Worm (Caenorhabditis elegans) whole organism, L1 larva: Measurements from ENCODE around the gene nas-23.

ENCODE experiments used
- C34B4.2 ChIP-seq: sonication (generic microtip); optimal IDR thresholded peaks from 2 replicates; lab custom pipeline; 2017; ENCODE audit warnings: mild to moderate bottlenecking, missing genetic modification characterization, missing compliant biosample characterization
- Y116A8C.19 ChIP-seq: sonication (generic microtip); optimal IDR thresholded peaks from 2 replicates; lab custom pipeline; 2016; ENCODE audit warnings: missing compliant biosample characterization, missing genetic modification characterization, borderline replicate concordance
- aha-1 ChIP-seq: fragments of 150-350 bp; optimal IDR thresholded peaks from 2 replicates; lab custom pipeline; 2014; ENCODE audit warnings: missing biosample characterization, missing genetic modification characterization
- alr-1 ChIP-seq: fragments of 200-800 bp; sonication (Bioruptor generic); optimal IDR thresholded peaks from 2 replicates; lab custom pipeline; 2018; ENCODE audit warnings: borderline replicate concordance, mild to moderate bottlenecking, missing genetic modification characterization, missing compliant biosample characterization
- aly-2 ChIP-seq: fragments of 150-350 bp; optimal IDR thresholded peaks from 2 replicates; lab custom pipeline; 2014; ENCODE audit warnings: missing biosample characterization, missing genetic modification characterization
- ama-1 ChIP-seq: fragments of 150-350 bp; optimal IDR thresholded peaks from 2 replicates; lab custom pipeline; 2014
- blmp-1 ChIP-seq: fragments of 150-350 bp; optimal IDR thresholded peaks from 2 replicates; lab custom pipeline; 2014; ENCODE audit warnings: missing biosample characterization, missing genetic modification characterization
- ceh-82 ChIP-seq, 3 experiments: fragments of 150-350 bp in 1 of 3; sonication (generic microtip) in 2 of 3; optimal IDR thresholded peaks; 2 replicates each; lab custom pipeline; 2014 to 2017; ENCODE audit warnings: missing biosample characterization in 3 of 3, missing genetic modification characterization in 3 of 3
- ceh-88 ChIP-seq: fragments of 200-800 bp; sonication (Bioruptor generic); IDR thresholded peaks from 2 replicates; pipeline ENCODE4 v1.3.6; 2022; ENCODE audit warnings: missing genetic modification characterization, missing compliant biosample characterization
- dsc-1 ChIP-seq: sonication (generic microtip); optimal IDR thresholded peaks from 2 replicates; lab custom pipeline; 2016; ENCODE audit warnings: mild to moderate bottlenecking, missing genetic modification characterization, missing compliant biosample characterization
- egl-13 ChIP-seq: sonication (generic microtip); optimal IDR thresholded peaks from 2 replicates; lab custom pipeline; 2016; ENCODE audit warnings: missing genotype, missing genetic modification reagents, missing genetic modification characterization, missing compliant biosample characterization
- elt-2 ChIP-seq: sonication (generic microtip); optimal IDR thresholded peaks from 2 replicates; lab custom pipeline; 2016; ENCODE audit warnings: missing genetic modification characterization, mild to moderate bottlenecking, inconsistent platforms, missing compliant biosample characterization, missing genetic modification reagents
- elt-3 ChIP-seq, 6 experiments: fragments of 150-350 bp in 1 of 6; sonication (generic microtip); optimal IDR thresholded peaks; 2 replicates each; lab custom pipeline; 2017 to 2018; ENCODE audit warnings: missing biosample characterization in 6 of 6, missing genetic modification characterization in 6 of 6, inconsistent platforms in 1 of 6
- ets-5 ChIP-seq: fragments of 200-800 bp; sonication (Bioruptor generic); IDR thresholded peaks from 2 replicates; pipeline ENCODE4 v1.3.6; 2022; ENCODE audit warnings: missing genetic modification characterization, missing compliant biosample characterization
- fkh-10 ChIP-seq: sonication (generic microtip); optimal IDR thresholded peaks from 2 replicates; lab custom pipeline; 2017; ENCODE audit warnings: missing biosample characterization, missing genetic modification reagents, missing genetic modification characterization
- fkh-4 ChIP-seq: sonication (generic microtip); optimal IDR thresholded peaks from 2 replicates; lab custom pipeline; 2016; ENCODE audit warnings: missing compliant biosample characterization, missing genetic modification characterization, borderline replicate concordance
- fkh-8 ChIP-seq: sonication (generic microtip); optimal IDR thresholded peaks from 2 replicates; lab custom pipeline; 2016; ENCODE audit warnings: mild to moderate bottlenecking, missing genetic modification characterization, missing compliant biosample characterization
- fos-1 ChIP-seq: fragments of 150-350 bp; optimal IDR thresholded peaks from 2 replicates; lab custom pipeline; 2014; ENCODE audit warnings: missing biosample characterization, missing genetic modification characterization
- hlh-17 ChIP-seq: fragments of 200-800 bp; sonication (Bioruptor generic); optimal IDR thresholded peaks from 2 replicates; lab custom pipeline; 2018; ENCODE audit warnings: missing genetic modification characterization, mild to moderate bottlenecking, missing compliant biosample characterization, moderate library complexity, borderline replicate concordance
- irx-1 ChIP-seq: sonication (generic microtip); optimal IDR thresholded peaks from 2 replicates; lab custom pipeline; 2016; ENCODE audit warnings: missing genetic modification characterization, missing compliant biosample characterization
- lin-13 ChIP-seq: fragments of 150-350 bp; optimal IDR thresholded peaks from 2 replicates; lab custom pipeline; 2014; ENCODE audit warnings: missing biosample characterization, missing genetic modification reagents, missing genetic modification characterization
- lir-3 ChIP-seq: sonication (generic microtip); optimal IDR thresholded peaks from 2 replicates; lab custom pipeline; 2016; ENCODE audit warnings: mild to moderate bottlenecking, missing genetic modification characterization, moderate library complexity, missing compliant biosample characterization; ENCODE audit not compliant: poor library complexity
- lsy-2 ChIP-seq, 2 experiments: fragments of 150-350 bp; optimal IDR thresholded peaks; 2 replicates each; lab custom pipeline; 2014; ENCODE audit warnings: missing biosample characterization in 2 of 2, missing genetic modification characterization in 2 of 2
- mdl-1 ChIP-seq, 2 experiments: fragments of 150-350 bp; optimal IDR thresholded peaks; 2 replicates each; lab custom pipeline; 2014 to 2017; ENCODE audit warnings: missing biosample characterization in 2 of 2, missing genetic modification characterization in 2 of 2, inconsistent platforms in 1 of 2
- mef-2 ChIP-seq: fragments of 150-350 bp; optimal IDR thresholded peaks from 2 replicates; lab custom pipeline; 2014; ENCODE audit warnings: missing biosample characterization, missing genetic modification characterization
- mep-1 ChIP-seq: fragments of 150-350 bp; optimal IDR thresholded peaks from 2 replicates; lab custom pipeline; 2014; ENCODE audit warnings: missing biosample characterization, missing genetic modification characterization
- nhr-11 ChIP-seq: fragments of 150-350 bp; optimal IDR thresholded peaks from 2 replicates; lab custom pipeline; 2014; ENCODE audit warnings: missing biosample characterization, missing genetic modification characterization
- nhr-12 ChIP-seq: sonication (generic microtip); optimal IDR thresholded peaks from 2 replicates; lab custom pipeline; 2017; ENCODE audit warnings: missing biosample characterization, missing genetic modification characterization
- nhr-20 ChIP-seq: sonication (generic microtip); optimal IDR thresholded peaks from 2 replicates; lab custom pipeline; 2016; ENCODE audit warnings: mild to moderate bottlenecking, missing genetic modification characterization, missing compliant biosample characterization
- nhr-47 ChIP-seq: sonication (generic microtip); optimal IDR thresholded peaks from 2 replicates; lab custom pipeline; 2016; ENCODE audit warnings: mild to moderate bottlenecking, missing genetic modification characterization, moderate library complexity, missing compliant biosample characterization
- nhr-71 ChIP-seq: sonication (generic microtip); optimal IDR thresholded peaks from 2 replicates; lab custom pipeline; 2016; ENCODE audit warnings: mild to moderate bottlenecking, missing genetic modification characterization, moderate library complexity, missing compliant biosample characterization
- nhr-76 ChIP-seq: sonication (generic microtip); optimal IDR thresholded peaks from 2 replicates; lab custom pipeline; 2017; ENCODE audit warnings: missing biosample characterization, missing genetic modification characterization
- nhr-77 ChIP-seq: fragments of 150-350 bp; optimal IDR thresholded peaks from 2 replicates; lab custom pipeline; 2014; ENCODE audit warnings: missing biosample characterization, missing genetic modification characterization
- nhr-84 ChIP-seq: sonication (generic microtip); optimal IDR thresholded peaks from 2 replicates; lab custom pipeline; 2017; ENCODE audit warnings: missing biosample characterization, missing genetic modification characterization
- nhr-85 ChIP-seq: sonication (generic microtip); peaks from one replicate; lab custom pipeline; 2016; ENCODE audit warnings: missing genetic modification characterization, inconsistent platforms, missing compliant biosample characterization
- nhr-90 ChIP-seq: sonication (generic microtip); optimal IDR thresholded peaks from 2 replicates; lab custom pipeline; 2016; ENCODE audit warnings: mild to moderate bottlenecking, missing genetic modification characterization, missing compliant biosample characterization; ENCODE audit not compliant: poor library complexity
- rnt-1 ChIP-seq: sonication (generic microtip); optimal IDR thresholded peaks from 2 replicates; lab custom pipeline; 2016; ENCODE audit warnings: mild to moderate bottlenecking, missing genetic modification characterization, moderate library complexity, missing compliant biosample characterization
- skn-1 ChIP-seq: fragments of 150-350 bp; optimal IDR thresholded peaks from 2 replicates; lab custom pipeline; 2014; ENCODE audit warnings: missing biosample characterization, missing genetic modification characterization
- snpc-4 ChIP-seq: fragments of 150-350 bp; optimal IDR thresholded peaks from 2 replicates; lab custom pipeline; 2014; ENCODE audit warnings: missing biosample characterization, missing genetic modification characterization
- sox-4 ChIP-seq: sonication (generic microtip); optimal IDR thresholded peaks from 2 replicates; lab custom pipeline; 2016; ENCODE audit warnings: missing genetic modification characterization, missing compliant biosample characterization
- swsn-7 ChIP-seq: sonication (generic microtip); optimal IDR thresholded peaks from 2 replicates; lab custom pipeline; 2016; ENCODE audit warnings: missing genetic modification characterization, missing compliant biosample characterization
- tbx-2 ChIP-seq: sonication (generic microtip); optimal IDR thresholded peaks from 2 replicates; lab custom pipeline; 2016; ENCODE audit warnings: missing genetic modification characterization, missing compliant biosample characterization
- tlp-1 ChIP-seq: fragments of 150-350 bp; optimal IDR thresholded peaks from 2 replicates; lab custom pipeline; 2014; ENCODE audit warnings: missing biosample characterization, missing genetic modification characterization
- unc-130 ChIP-seq: fragments of 150-350 bp; optimal IDR thresholded peaks from 2 replicates; lab custom pipeline; 2017; ENCODE audit warnings: missing biosample characterization, missing genetic modification characterization, inconsistent platforms
- unc-30 ChIP-seq: sonication (generic microtip); optimal IDR thresholded peaks from 2 replicates; lab custom pipeline; 2017; ENCODE audit warnings: missing biosample characterization, missing genetic modification characterization
- unc-62 ChIP-seq: fragments of 150-350 bp; optimal IDR thresholded peaks from 2 replicates; lab custom pipeline; 2014; ENCODE audit warnings: missing biosample characterization, missing genetic modification reagents, missing genetic modification characterization
- vab-15 ChIP-seq: sonication (generic microtip); optimal IDR thresholded peaks from 2 replicates; lab custom pipeline; 2017; ENCODE audit warnings: missing genotype, mild to moderate bottlenecking, missing genetic modification characterization, missing compliant biosample characterization
- ztf-4 ChIP-seq: fragments of 150-350 bp; optimal IDR thresholded peaks from 2 replicates; lab custom pipeline; 2014; ENCODE audit warnings: missing biosample characterization, missing genetic modification characterization

The nas-23 gene

DNA sequence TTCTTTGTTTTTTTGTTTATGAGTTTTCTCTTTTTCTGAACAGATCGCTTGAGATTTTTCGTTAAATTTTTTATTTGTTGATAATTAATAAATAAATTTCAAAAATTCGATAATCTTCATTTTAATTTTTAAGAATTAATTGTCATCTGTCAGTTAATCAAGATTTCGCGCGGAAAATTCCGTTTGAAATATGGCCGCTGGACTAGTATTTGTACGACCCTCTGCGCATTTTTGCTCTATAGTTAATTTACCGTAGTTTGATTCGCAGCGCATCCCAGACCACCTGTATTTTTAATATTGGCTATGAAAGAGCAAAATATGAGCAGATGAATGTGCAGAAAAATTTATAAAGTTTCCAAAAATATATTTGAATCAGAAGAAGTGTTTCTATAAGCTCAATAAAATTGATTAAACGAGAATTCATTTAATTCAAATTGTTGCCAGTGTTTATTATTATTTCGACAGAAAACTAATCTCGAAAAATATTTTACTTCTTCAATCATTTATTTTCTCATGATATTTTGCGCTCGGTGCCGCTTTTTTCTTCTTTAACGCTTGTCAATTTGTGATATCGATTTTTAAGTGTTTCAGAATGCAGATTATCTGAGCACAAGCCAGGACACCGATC lies 44.2 kb upstream of the nas-23 start, which contains the start of gene nfi-1 (continued):
- TF ChIP-seq nhr-77 (no peak), swsn-7 (peak; percentile 17), ceh-88 (no peak), blmp-1 (tag; lab: Kevin White, UChicago) (peak; percentile 65), nhr-76 (tag; lab: Kevin White, UChicago) (no peak), snpc-4 (tag; lab: Kevin White, UChicago) (peak; percentile 8), rnt-1 (tag; lab: Kevin White, UChicago) (peak; percentile 72), unc-130 (tag; lab: Kevin White, UChicago) (peak; percentile 55), unc-62 (GFP tag; lab: Kevin White, UChicago) (no peak), fkh-4 (tag; lab: Kevin White, UChicago) (no peak), nhr-47 (peak; percentile 38), elt-3 (tag; optimal IDR thresholded peaks at IDR 0.05; lab: Kevin White, UChicago) (peak in 1 of 6 experiments; percentile 50), nhr-84 (tag; lab: Kevin White, UChicago) (no peak), Y116A8C.19 (no peak), lsy-2 (tag; optimal IDR thresholded peaks at IDR 0.05; lab: Kevin White, UChicago) (peak; percentile 75 to 97), hlh-17 (no peak), mdl-1 (tag; optimal IDR thresholded peaks at IDR 0.05; lab: Kevin White, UChicago) (no peak), nhr-11 (tag; lab: Kevin White, UChicago) (no peak), aly-2 (no peak), elt-2 (no peak), tbx-2 (tag; lab: Kevin White, UChicago) (peak; percentile 53), C34B4.2 (no peak), egl-13 (tag; lab: Kevin White, UChicago) (no peak), nhr-12 (tag; lab: Kevin White, UChicago) (no peak), fkh-8 (tag; lab: Kevin White, UChicago) (no peak), irx-1 (tag; lab: Kevin White, UChicago) (no peak), aha-1 (tag; lab: Kevin White, UChicago) (no peak), nhr-20 (tag; lab: Kevin White, UChicago) (peak; percentile 58), fos-1 (tag; lab: Kevin White, UChicago) (no peak), nhr-85 (tag; lab: Kevin White, UChicago) (peak; percentile 13), ceh-82 (tag; optimal IDR thresholded peaks at IDR 0.05; lab: Kevin White, UChicago) (no peak), tlp-1 (no peak), alr-1 (tag; lab: Kevin White, UChicago) (no peak), unc-30 (tag; lab: Kevin White, UChicago) (no peak), lir-3 (tag; lab: Kevin White, UChicago) (peak; percentile 67), ets-5 (GFP tag; lab: Robert Waterston, UW) (no peak), skn-1 (peak; percentile 37), ztf-4 (tag; lab: Kevin White, UChicago) (no peak), sox-4 (tag; lab: Kevin White, UChicago) (no peak), lin-13 (GFP tag; lab: Kevin White, UChicago) (no peak), mep-1 (tag; lab: Kevin White, UChicago) (peak; percentile 56), fkh-10 (GFP tag; lab: Kevin White, UChicago) (no peak), dsc-1 (tag; lab: Kevin White, UChicago) (no peak), nhr-90 (peak; percentile 11), ama-1 (lab: Kevin White, UChicago) (no peak), vab-15 (tag; lab: Kevin White, UChicago) (peak; percentile 18), nhr-71 (tag; lab: Kevin White, UChicago) (peak; percentile 62), mef-2 (no peak)
